Worm (Caenorhabditis elegans): ENCODE results near the gene C53D6.4.

Gene C53D6.4

ce11 chrIV:9037063-9037462 is 16.3 kb upstream of the C53D6.4 start, which contains the start of gene C53D6.7:
C53D6.7 (minus strand) TSS chrIV:9037163.
- no peak for TF ChIP-seq sptf-1 (tag; optimal IDR thresholded peaks at IDR 0.05)
- no peak for TF ChIP-seq ham-2 (GFP tag; optimal IDR thresholded peaks at IDR 0.05)
- TF ChIP-seq nhr-12 (tag; optimal IDR thresholded peaks at IDR 0.05), result no peak
- no peak for TF ChIP-seq mls-2 (tag; optimal IDR thresholded peaks at IDR 0.05)
- no peak for TF ChIP-seq blmp-1 (tag; optimal IDR thresholded peaks at IDR 0.05)
- no peak for TF ChIP-seq ceh-43 (GFP tag; optimal IDR thresholded peaks at IDR 0.05)
- no peak for TF ChIP-seq elt-3 (tag; optimal IDR thresholded peaks at IDR 0.05)
- TF ChIP-seq drap-1 (GFP tag; optimal IDR thresholded peaks at IDR 0.05), result no peak
- no peak for TF ChIP-seq mab-5 (tag; optimal IDR thresholded peaks at IDR 0.05)
- no peak for TF ChIP-seq nhr-28 (tag; optimal IDR thresholded peaks at IDR 0.05)
- no peak for TF ChIP-seq sem-2 (GFP tag; optimal IDR thresholded peaks at IDR 0.05)
- no peak for TF ChIP-seq mep-1 (tag; optimal IDR thresholded peaks at IDR 0.05)
- no peak for TF ChIP-seq bed-3 (GFP tag; optimal IDR thresholded peaks at IDR 0.05)
- no peak for TF ChIP-seq unc-39 (tag; optimal IDR thresholded peaks at IDR 0.05)
- no peak for TF ChIP-seq hlh-1 (tag; optimal IDR thresholded peaks at IDR 0.05)
- TF ChIP-seq ztf-11 (tag; optimal IDR thresholded peaks at IDR 0.05), result no peak
- TF ChIP-seq tbx-8 (GFP tag; optimal IDR thresholded peaks at IDR 0.05), result no peak
- no peak for TF ChIP-seq pha-4 (tag; optimal IDR thresholded peaks at IDR 0.05)

ce11 chrIV:9034340-9034739 is 13.6 kb upstream of the C53D6.4 start, which contains the start of gene C53D6.10:
C53D6.10 (minus strand) TSS chrIV:9034440.
- TF ChIP-seq pha-4 (tag; optimal IDR thresholded peaks at IDR 0.05), result no peak
- no peak for TF ChIP-seq nhr-28 (tag; optimal IDR thresholded peaks at IDR 0.05)
- TF ChIP-seq nhr-12 (tag; optimal IDR thresholded peaks at IDR 0.05), result no peak
- no peak for TF ChIP-seq cnd-1 (tag; optimal IDR thresholded peaks at IDR 0.05)

DNA sequence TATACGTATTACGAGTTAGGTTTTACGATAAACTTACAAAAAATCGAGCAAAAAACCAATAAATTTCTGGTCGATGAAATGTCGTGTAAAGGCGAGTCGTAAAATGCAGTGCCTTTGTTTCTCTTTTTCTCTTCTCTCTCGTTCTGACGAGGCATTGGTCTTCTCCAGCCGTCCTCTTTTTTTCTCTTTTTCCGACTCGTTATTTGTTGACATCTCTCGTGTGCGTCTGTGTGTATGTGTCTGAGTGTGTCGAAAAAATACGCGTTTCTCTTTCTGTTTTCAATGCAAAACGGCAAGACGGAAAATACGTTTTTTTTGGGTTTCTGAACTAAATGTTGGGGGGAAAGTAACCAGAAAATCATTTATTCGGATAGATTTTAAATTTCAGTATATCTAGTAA is 11.8 kb upstream of the C53D6.4 start, which contains the start of gene C53D6.6:
TSS of gene C53D6.6 (minus strand) at position 118 of the 400 bp plus-strand sequence.
- TF ChIP-seq hlh-1 (tag; optimal IDR thresholded peaks at IDR 0.05), result peak; percentile 32
- TF ChIP-seq lsy-2 (tag; optimal IDR thresholded peaks at IDR 0.05), result no peak
- TF ChIP-seq mep-1 (tag; optimal IDR thresholded peaks at IDR 0.05), result peak; percentile 3
- TF ChIP-seq pha-4 (tag; optimal IDR thresholded peaks at IDR 0.05), result peak; percentile 56

DNA sequence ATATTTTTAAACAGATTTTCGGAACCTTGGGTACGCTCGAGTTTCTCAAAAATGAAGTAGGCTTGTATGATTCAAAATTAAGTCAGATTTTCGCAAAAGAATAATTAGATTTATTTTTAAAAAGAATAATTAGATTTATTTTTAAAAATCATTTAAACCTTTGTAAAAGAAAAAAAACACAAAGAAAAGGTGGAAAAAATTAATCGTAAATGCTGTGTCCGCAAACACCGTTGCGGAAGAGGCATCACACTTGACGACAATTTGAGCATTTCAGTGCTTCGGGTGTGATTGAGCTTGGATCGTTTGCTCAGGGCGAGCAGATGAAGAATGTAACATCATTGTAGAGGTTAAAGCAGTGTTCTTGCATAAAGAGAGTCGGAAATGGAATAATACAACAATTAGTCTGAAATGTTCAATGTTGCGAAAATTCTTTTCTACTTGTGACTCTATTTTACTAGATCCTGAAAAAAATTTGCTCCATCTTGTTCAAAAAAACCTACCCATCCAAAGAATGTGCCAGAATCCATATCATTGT is 572 bp upstream of the C53D6.4 start:
- no peak for TF ChIP-seq pha-4 (tag; optimal IDR thresholded peaks at IDR 0.05)
- no peak for TF ChIP-seq nhr-237 (tag; optimal IDR thresholded peaks at IDR 0.05)
- no peak for TF ChIP-seq M03D4.4 (tag; optimal IDR thresholded peaks at IDR 0.05)
- TF ChIP-seq nhr-2 (tag; optimal IDR thresholded peaks at IDR 0.05), result no peak
- no peak for TF ChIP-seq mls-2 (tag; optimal IDR thresholded peaks at IDR 0.05)
- TF ChIP-seq nhr-12 (tag; optimal IDR thresholded peaks at IDR 0.05), result no peak
- no peak for TF ChIP-seq elt-3 (tag; optimal IDR thresholded peaks at IDR 0.05)
- no peak for TF ChIP-seq nhr-76 (tag; optimal IDR thresholded peaks at IDR 0.05)
- TF ChIP-seq elt-1 (tag; optimal IDR thresholded peaks at IDR 0.05; ENCODE audit: borderline replicate concordance, insufficient read depth), result no peak
- TF ChIP-seq lin-13 (tag; optimal IDR thresholded peaks at IDR 0.05), result no peak
- no peak for TF ChIP-seq ham-2 (GFP tag; optimal IDR thresholded peaks at IDR 0.05)
- TF ChIP-seq tbx-8 (GFP tag; optimal IDR thresholded peaks at IDR 0.05), result no peak
- TF ChIP-seq ceh-83 (GFP tag; optimal IDR thresholded peaks at IDR 0.05), result no peak
- TF ChIP-seq ztf-11 (tag; optimal IDR thresholded peaks at IDR 0.05), result no peak
- no peak for TF ChIP-seq unc-39 (tag; optimal IDR thresholded peaks at IDR 0.05)
- TF ChIP-seq cnd-1 (tag; optimal IDR thresholded peaks at IDR 0.05), result no peak
- TF ChIP-seq blmp-1 (tag; optimal IDR thresholded peaks at IDR 0.05), result no peak
- TF ChIP-seq zip-8 (tag; optimal IDR thresholded peaks at IDR 0.05), result no peak

DNA sequence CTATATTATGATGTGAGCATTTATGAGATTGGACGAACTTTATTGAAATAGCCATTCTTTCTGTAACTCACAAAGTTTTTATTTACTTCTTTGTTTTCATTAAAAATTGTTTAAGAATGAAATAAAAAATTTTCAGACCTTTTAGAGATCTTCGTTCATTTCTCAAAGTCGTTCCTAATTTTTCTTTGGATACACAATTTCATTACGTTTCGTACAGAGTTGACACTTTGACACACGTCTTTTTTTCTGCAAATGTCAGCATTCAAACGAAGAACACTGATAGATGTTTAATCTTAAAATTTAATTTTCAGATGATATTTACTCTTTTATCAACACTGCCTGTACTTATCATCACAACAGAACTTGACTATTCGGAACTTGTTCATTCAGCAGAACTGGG is 4.3 kb downstream of the C53D6.4 start, which contains the start of gene acc-2:
TSS of gene acc-2 (plus strand) at position 301 of the 400 bp plus-strand sequence.
- TF ChIP-seq bed-3 (GFP tag; optimal IDR thresholded peaks at IDR 0.05), result no peak
- no peak for TF ChIP-seq blmp-1 (tag; optimal IDR thresholded peaks at IDR 0.05)
- no peak for TF ChIP-seq ceh-43 (GFP tag; optimal IDR thresholded peaks at IDR 0.05)
- TF ChIP-seq elt-1 (tag; optimal IDR thresholded peaks at IDR 0.05; ENCODE audit: borderline replicate concordance, insufficient read depth), result no peak
- no peak for TF ChIP-seq ceh-39 (tag; optimal IDR thresholded peaks at IDR 0.05)
- TF ChIP-seq zip-8 (tag; optimal IDR thresholded peaks at IDR 0.05), result no peak
- TF ChIP-seq tbx-8 (GFP tag; optimal IDR thresholded peaks at IDR 0.05), result no peak
- TF ChIP-seq snpc-4 (tag; optimal IDR thresholded peaks at IDR 0.05), result no peak
- TF ChIP-seq mep-1 (tag; optimal IDR thresholded peaks at IDR 0.05), result no peak
- no peak for TF ChIP-seq sptf-1 (tag; optimal IDR thresholded peaks at IDR 0.05)
- no peak for TF ChIP-seq sem-2 (GFP tag; optimal IDR thresholded peaks at IDR 0.05)
- no peak for TF ChIP-seq elt-3 (tag; optimal IDR thresholded peaks at IDR 0.05)
- no peak for TF ChIP-seq nhr-237 (tag; optimal IDR thresholded peaks at IDR 0.05)
- TF ChIP-seq mls-2 (tag; optimal IDR thresholded peaks at IDR 0.05), result no peak
- no peak for TF ChIP-seq hlh-1 (tag; optimal IDR thresholded peaks at IDR 0.05)
- no peak for TF ChIP-seq unc-39 (tag; optimal IDR thresholded peaks at IDR 0.05)
- no peak for TF ChIP-seq nhr-76 (tag; optimal IDR thresholded peaks at IDR 0.05)
